Worm (Caenorhabditis elegans) whole organism, early embryonic: ENCODE data around the gene mom-1.

Experiments
- B0310.2 ChIP-seq: sonication (generic microtip); optimal IDR thresholded peaks from 2 replicates; lab custom pipeline; 2016; ENCODE audit warnings: mild to moderate bottlenecking, missing genetic modification characterization, missing compliant biosample characterization
- F13C5.2 ChIP-seq: sonication (generic microtip); optimal IDR thresholded peaks from 2 replicates; lab custom pipeline; 2017; ENCODE audit warnings: mild to moderate bottlenecking, missing genetic modification characterization, inconsistent platforms, missing compliant biosample characterization
- aly-1 ChIP-seq: sonication (generic microtip); optimal IDR thresholded peaks from 2 replicates; lab custom pipeline; 2016; ENCODE audit warnings: missing genetic modification characterization, missing compliant biosample characterization
- ama-1 ChIP-seq: fragments of 150-350 bp; optimal IDR thresholded peaks from 2 replicates; lab custom pipeline; 2014
- ceh-13 ChIP-seq: fragments of 200-800 bp; sonication (Bioruptor generic); optimal IDR thresholded peaks from 2 replicates; lab custom pipeline; 2018; ENCODE audit warnings: mild to moderate bottlenecking, missing genetic modification characterization, missing compliant biosample characterization
- ceh-36 ChIP-seq: sonication (generic microtip); optimal IDR thresholded peaks from 2 replicates; lab custom pipeline; 2016; ENCODE audit warnings: missing genetic modification characterization, inconsistent platforms, missing compliant biosample characterization
- ets-7 ChIP-seq: sonication (generic microtip); optimal IDR thresholded peaks from 2 replicates; lab custom pipeline; 2016; ENCODE audit warnings: missing genotype, missing genetic modification characterization, missing compliant biosample characterization
- flt-1 ChIP-seq: fragments of 200-800 bp; sonication (Bioruptor generic); IDR thresholded peaks from 2 replicates; pipeline ENCODE4 v1.3.6; 2022; ENCODE audit warnings: missing genetic modification characterization, missing compliant biosample characterization
- hmbx-1 ChIP-seq: sonication (generic microtip); optimal IDR thresholded peaks from 2 replicates; lab custom pipeline; 2016; ENCODE audit warnings: mild to moderate bottlenecking, missing genetic modification characterization, missing compliant biosample characterization
- hmg-4 ChIP-seq: fragments of 200-800 bp; sonication (Bioruptor generic); optimal IDR thresholded peaks from 2 replicates; lab custom pipeline; 2018; ENCODE audit warnings: mild to moderate bottlenecking, missing genetic modification characterization, missing compliant biosample characterization
- hnd-1 ChIP-seq: sonication (generic microtip); optimal IDR thresholded peaks from 2 replicates; lab custom pipeline; 2016; ENCODE audit warnings: missing genetic modification characterization, missing compliant biosample characterization
- pes-1 ChIP-seq: fragments of 200-800 bp; sonication (Bioruptor generic); IDR thresholded peaks from 2 replicates; pipeline ENCODE4 v1.3.6; 2022; ENCODE audit warnings: missing genetic modification reagents, missing genetic modification characterization, missing compliant biosample characterization
- scrt-1 ChIP-seq: fragments of 200-800 bp; sonication (Bioruptor generic); IDR thresholded peaks from 2 replicates; pipeline ENCODE4 v1.3.6; 2022; ENCODE audit warnings: missing genetic modification characterization, missing compliant biosample characterization
- sea-1 ChIP-seq: fragments of 200-800 bp; sonication (Bioruptor generic); conservative IDR thresholded peaks from 2 replicates; pipeline ENCODE4 v1.3.6; 2022; ENCODE audit warnings: missing genetic modification characterization, missing compliant biosample characterization
- tbx-11 ChIP-seq: fragments of 200-800 bp; sonication (Bioruptor generic); IDR thresholded peaks from 2 replicates; pipeline ENCODE4 v1.3.6; 2022; ENCODE audit warnings: missing genetic modification characterization, missing compliant biosample characterization
- tbx-37 ChIP-seq: fragments of 200-800 bp; sonication (Bioruptor generic); conservative IDR thresholded peaks from 2 replicates; pipeline ENCODE4 v1.3.6; 2022; ENCODE audit warnings: missing genetic modification reagents, missing genetic modification characterization, missing compliant biosample characterization
- tra-4 ChIP-seq: sonication (generic microtip); optimal IDR thresholded peaks from 2 replicates; lab custom pipeline; 2017; ENCODE audit warnings: missing genetic modification characterization, missing compliant biosample characterization

mom-1 gene

ce11 chrX:6292812-6293211 is at the start of gene mom-1:
Gene mom-1, plus strand, starts transcription at chrX:6293112.
- no peak for TF ChIP-seq hmbx-1
- no peak for TF ChIP-seq sea-1 (GFP tag; lab: Robert Waterston, UW)
- no peak for TF ChIP-seq ama-1 (lab: Kevin White, UChicago)
- no peak for TF ChIP-seq ceh-13 (GFP tag; lab: Kevin White, UChicago)

ce11 chrX:6245499-6245898 is 47.4 kb upstream of the mom-1 start:
- no peak for TF ChIP-seq hmg-4
- TF ChIP-seq ceh-36 (tag; lab: Kevin White, UChicago) = no peak
- no peak for TF ChIP-seq B0310.2 (tag; lab: Kevin White, UChicago)
- TF ChIP-seq tbx-37 = no peak
- no peak for TF ChIP-seq F13C5.2 (tag; lab: Kevin White, UChicago)
- no peak for TF ChIP-seq pes-1 (GFP tag; lab: Robert Waterston, UW)

- TF ChIP-seq F13C5.2 (tag; lab: Kevin White, UChicago) = no peak
- no peak for TF ChIP-seq tra-4 (tag; lab: Kevin White, UChicago)
- TF ChIP-seq hmbx-1 = no peak
- no peak for TF ChIP-seq hmg-4
- TF ChIP-seq flt-1 (GFP tag; lab: Robert Waterston, UW) = no peak
- no peak for TF ChIP-seq sea-1 (GFP tag; lab: Robert Waterston, UW)
- no peak for TF ChIP-seq ama-1 (lab: Kevin White, UChicago)
- TF ChIP-seq ceh-36 (tag; lab: Kevin White, UChicago) = no peak
- TF ChIP-seq tbx-11 = no peak
- no peak for TF ChIP-seq pes-1 (GFP tag; lab: Robert Waterston, UW)
- no peak for TF ChIP-seq ceh-13 (GFP tag; lab: Kevin White, UChicago)
- TF ChIP-seq ets-7 = no peak
- TF ChIP-seq hnd-1 = no peak
- no peak for TF ChIP-seq scrt-1 (GFP tag; lab: Robert Waterston, UW)
- TF ChIP-seq tbx-37 = no peak
- no peak for TF ChIP-seq B0310.2 (tag; lab: Kevin White, UChicago)
Observed at ce11 chrX:6247013-6247412, 45.9 kb upstream of the mom-1 start.

ce11 chrX:6247869-6248268 is 45.0 kb upstream of the mom-1 start:
- TF ChIP-seq ets-7 = no peak
- no peak for TF ChIP-seq hnd-1
- TF ChIP-seq tbx-11 = no peak
- no peak for TF ChIP-seq B0310.2 (tag; lab: Kevin White, UChicago)
- no peak for TF ChIP-seq aly-1
- TF ChIP-seq F13C5.2 (tag; lab: Kevin White, UChicago) = no peak
- no peak for TF ChIP-seq flt-1 (GFP tag; lab: Robert Waterston, UW)
- no peak for TF ChIP-seq tbx-37
- TF ChIP-seq ceh-36 (tag; lab: Kevin White, UChicago) = no peak
- TF ChIP-seq ceh-13 (GFP tag; lab: Kevin White, UChicago) = no peak
- TF ChIP-seq hmbx-1 = no peak
- no peak for TF ChIP-seq hmg-4
- no peak for TF ChIP-seq ama-1 (lab: Kevin White, UChicago)
- no peak for TF ChIP-seq sea-1 (GFP tag; lab: Robert Waterston, UW)
- TF ChIP-seq scrt-1 (GFP tag; lab: Robert Waterston, UW) = no peak
- TF ChIP-seq pes-1 (GFP tag; lab: Robert Waterston, UW) = no peak
- TF ChIP-seq tra-4 (tag; lab: Kevin White, UChicago) = no peak

ce11 chrX:6248778-6249658 is 43.9 kb upstream of the mom-1 start:
- TF ChIP-seq pes-1 (GFP tag; lab: Robert Waterston, UW) (no peak), ceh-13 (GFP tag; lab: Kevin White, UChicago) (no peak), ama-1 (lab: Kevin White, UChicago) (no peak), B0310.2 (tag; lab: Kevin White, UChicago) (no peak), hmbx-1 (no peak), F13C5.2 (tag; lab: Kevin White, UChicago) (no peak), aly-1 (no peak)

ce11 chrX:6250272-6250752 is 42.6 kb upstream of the mom-1 start:
- TF ChIP-seq ceh-36 (tag; lab: Kevin White, UChicago) (no peak), hnd-1 (no peak), aly-1 (no peak), hmg-4 (no peak), hmbx-1 (no peak), ama-1 (lab: Kevin White, UChicago) (no peak), tra-4 (tag; lab: Kevin White, UChicago) (no peak), flt-1 (GFP tag; lab: Robert Waterston, UW) (no peak), pes-1 (GFP tag; lab: Robert Waterston, UW) (no peak), ceh-13 (GFP tag; lab: Kevin White, UChicago) (no peak), B0310.2 (tag; lab: Kevin White, UChicago) (no peak), tbx-37 (no peak), scrt-1 (GFP tag; lab: Robert Waterston, UW) (no peak), ets-7 (no peak)

ce11 chrX:6250866-6251265 is 42.0 kb upstream of the mom-1 start:
- TF ChIP-seq scrt-1 (GFP tag; lab: Robert Waterston, UW) = no peak
- no peak for TF ChIP-seq tbx-11
- no peak for TF ChIP-seq ceh-13 (GFP tag; lab: Kevin White, UChicago)
- TF ChIP-seq tra-4 (tag; lab: Kevin White, UChicago) = no peak

- TF ChIP-seq ceh-13 (GFP tag; lab: Kevin White, UChicago) (no peak), B0310.2 (tag; lab: Kevin White, UChicago) (no peak), ets-7 (no peak), pes-1 (GFP tag; lab: Robert Waterston, UW) (no peak), ama-1 (lab: Kevin White, UChicago) (no peak), hnd-1 (no peak), tbx-37 (no peak), scrt-1 (GFP tag; lab: Robert Waterston, UW) (no peak), flt-1 (GFP tag; lab: Robert Waterston, UW) (no peak), hmbx-1 (no peak), hmg-4 (no peak), aly-1 (no peak), sea-1 (GFP tag; lab: Robert Waterston, UW) (no peak), F13C5.2 (tag; lab: Kevin White, UChicago) (no peak), tbx-11 (no peak), tra-4 (tag; lab: Kevin White, UChicago) (no peak)
Observed at ce11 chrX:6251321-6251720, 41.6 kb upstream of the mom-1 start.
